Fruit fly (Drosophila melanogaster): ENCODE data around the gene CG3309.
A peak's percentile ranks its signal among the peaks of the same experiment; 100 is the strongest.

DNA sequence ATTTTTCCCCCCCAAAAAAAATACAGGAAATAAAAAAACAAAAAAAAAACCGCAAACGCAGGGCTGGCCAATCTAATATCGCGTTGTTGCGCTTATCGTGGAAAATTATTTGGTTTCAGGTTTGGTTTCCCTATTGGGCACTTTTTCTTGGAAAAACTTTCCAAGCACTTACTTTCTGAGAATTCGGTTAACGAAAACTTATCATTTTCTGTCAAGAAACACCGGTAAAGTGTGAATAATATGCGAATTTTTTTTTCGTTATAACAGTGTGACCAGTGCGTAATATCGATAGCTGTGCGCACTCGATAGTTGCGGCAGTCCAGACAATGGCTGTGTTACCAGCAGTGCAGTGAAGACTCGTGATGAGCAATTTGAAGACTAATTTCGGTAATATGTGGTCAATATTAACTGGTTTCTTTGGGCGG lies 6.7 kb downstream of the CG3309 start, which contains the start of gene Rnp4F:
- TF ChIP-seq CG8478 (optimal IDR thresholded peaks at IDR 0.05) (no peak), CTCF (optimal IDR thresholded peaks at IDR 0.05) (peak in 1 of 2 experiments; percentile 8)

Data from S2 (cell line).